Worm (Caenorhabditis elegans) whole organism, L1 larva: ENCODE results near the gene Y17D7C.1.

Experiments used
- C04F5.9 ChIP-seq: sonication (generic microtip); optimal IDR thresholded peaks from 2 replicates; lab custom pipeline; 2016; ENCODE audit warnings: missing genetic modification characterization, missing compliant biosample characterization
- Y116A8C.19 ChIP-seq: sonication (generic microtip); optimal IDR thresholded peaks from 2 replicates; lab custom pipeline; 2016; ENCODE audit warnings: missing compliant biosample characterization, missing genetic modification characterization, borderline replicate concordance
- aha-1 ChIP-seq: fragments of 150-350 bp; optimal IDR thresholded peaks from 2 replicates; lab custom pipeline; 2014; ENCODE audit warnings: missing biosample characterization, missing genetic modification characterization
- ama-1 ChIP-seq: fragments of 150-350 bp; optimal IDR thresholded peaks from 2 replicates; lab custom pipeline; 2014
- ceh-88 ChIP-seq: fragments of 200-800 bp; sonication (Bioruptor generic); IDR thresholded peaks from 2 replicates; pipeline ENCODE4 v1.3.6; 2022; ENCODE audit warnings: missing genetic modification characterization, missing compliant biosample characterization
- ceh-90 ChIP-seq: sonication (generic microtip); optimal IDR thresholded peaks from 2 replicates; lab custom pipeline; 2016; ENCODE audit warnings: missing genetic modification characterization, missing compliant biosample characterization
- ces-1 ChIP-seq: fragments of 150-350 bp; optimal IDR thresholded peaks from 2 replicates; lab custom pipeline; 2014; ENCODE audit warnings: missing biosample characterization, missing genetic modification reagents, missing genetic modification characterization
- dpl-1 ChIP-seq, 3 experiments: fragments of 150-350 bp in 2 of 3; sonication (generic microtip) in 1 of 3; optimal IDR thresholded peaks; 2 replicates each; lab custom pipeline; 2014 to 2017; ENCODE audit warnings: missing biosample characterization in 3 of 3, missing genetic modification characterization in 3 of 3, missing genetic modification reagents in 3 of 3
- dsc-1 ChIP-seq: sonication (generic microtip); optimal IDR thresholded peaks from 2 replicates; lab custom pipeline; 2016; ENCODE audit warnings: mild to moderate bottlenecking, missing genetic modification characterization, missing compliant biosample characterization
- efl-1 ChIP-seq, 4 experiments: fragments of 150-350 bp; optimal IDR thresholded peaks in 3 of 4; peaks in 1 of 4; 1 replicate in 1 of 4; 2 replicates in 3 of 4; lab custom pipeline; 2014; ENCODE audit warnings: missing biosample characterization in 2 of 4, missing genetic modification characterization in 2 of 4, missing genetic modification reagents in 2 of 4
- efl-3 ChIP-seq: fragments of 200-800 bp; sonication (Bioruptor generic); optimal IDR thresholded peaks from 2 replicates; lab custom pipeline; 2018; ENCODE audit warnings: mild to moderate bottlenecking, missing genetic modification characterization, missing compliant biosample characterization
- egl-13 ChIP-seq: sonication (generic microtip); optimal IDR thresholded peaks from 2 replicates; lab custom pipeline; 2016; ENCODE audit warnings: missing genotype, missing genetic modification reagents, missing genetic modification characterization, missing compliant biosample characterization
- elt-2 ChIP-seq: sonication (generic microtip); optimal IDR thresholded peaks from 2 replicates; lab custom pipeline; 2016; ENCODE audit warnings: missing genetic modification characterization, mild to moderate bottlenecking, inconsistent platforms, missing compliant biosample characterization, missing genetic modification reagents
- ets-5 ChIP-seq: fragments of 200-800 bp; sonication (Bioruptor generic); IDR thresholded peaks from 2 replicates; pipeline ENCODE4 v1.3.6; 2022; ENCODE audit warnings: missing genetic modification characterization, missing compliant biosample characterization
- fkh-10 ChIP-seq: sonication (generic microtip); optimal IDR thresholded peaks from 2 replicates; lab custom pipeline; 2017; ENCODE audit warnings: missing biosample characterization, missing genetic modification reagents, missing genetic modification characterization
- fkh-8 ChIP-seq: sonication (generic microtip); optimal IDR thresholded peaks from 2 replicates; lab custom pipeline; 2016; ENCODE audit warnings: mild to moderate bottlenecking, missing genetic modification characterization, missing compliant biosample characterization
- fos-1 ChIP-seq: fragments of 150-350 bp; optimal IDR thresholded peaks from 2 replicates; lab custom pipeline; 2014; ENCODE audit warnings: missing biosample characterization, missing genetic modification characterization
- grh-1 ChIP-seq: fragments of 200-800 bp; sonication (Bioruptor generic); IDR thresholded peaks from 2 replicates; pipeline ENCODE4 v1.3.6; 2022; ENCODE audit warnings: missing genetic modification reagents, missing genetic modification characterization, missing compliant biosample characterization
- hlh-17 ChIP-seq: fragments of 200-800 bp; sonication (Bioruptor generic); optimal IDR thresholded peaks from 2 replicates; lab custom pipeline; 2018; ENCODE audit warnings: missing genetic modification characterization, mild to moderate bottlenecking, missing compliant biosample characterization, moderate library complexity, borderline replicate concordance
- hlh-4 ChIP-seq: sonication (generic microtip); optimal IDR thresholded peaks from 2 replicates; lab custom pipeline; 2016; ENCODE audit warnings: mild to moderate bottlenecking, missing genetic modification characterization, missing compliant biosample characterization
- isw-1 ChIP-seq: fragments of 200-800 bp; sonication (Bioruptor generic); IDR thresholded peaks from 2 replicates; pipeline ENCODE4 v1.3.6; 2022; ENCODE audit warnings: missing genetic modification characterization, missing compliant biosample characterization
- lin-15B ChIP-seq: fragments of 150-350 bp; sonication (generic microtip); optimal IDR thresholded peaks from 3 replicates; lab custom pipeline; 2014; ENCODE audit warnings: missing biosample characterization, missing genetic modification characterization
- lin-35 ChIP-seq, 2 experiments: fragments of 150-350 bp; optimal IDR thresholded peaks; 2 replicates each; lab custom pipeline; 2014; ENCODE audit warnings: missing biosample characterization in 2 of 2, missing genetic modification characterization in 2 of 2, missing genetic modification reagents in 2 of 2
- lin-39 ChIP-seq: fragments of 150-350 bp; optimal IDR thresholded peaks from 2 replicates; lab custom pipeline; 2014; ENCODE audit warnings: missing biosample characterization, missing genetic modification reagents, missing genetic modification characterization
- lsy-2 ChIP-seq, 2 experiments: fragments of 150-350 bp; optimal IDR thresholded peaks; 2 replicates each; lab custom pipeline; 2014; ENCODE audit warnings: missing biosample characterization in 2 of 2, missing genetic modification characterization in 2 of 2
- mdl-1 ChIP-seq, 2 experiments: fragments of 150-350 bp; optimal IDR thresholded peaks; 2 replicates each; lab custom pipeline; 2014 to 2017; ENCODE audit warnings: missing biosample characterization in 2 of 2, missing genetic modification characterization in 2 of 2, inconsistent platforms in 1 of 2
- mef-2 ChIP-seq: fragments of 150-350 bp; optimal IDR thresholded peaks from 2 replicates; lab custom pipeline; 2014; ENCODE audit warnings: missing biosample characterization, missing genetic modification characterization
- nhr-19 ChIP-seq: fragments of 200-800 bp; sonication (Bioruptor generic); conservative IDR thresholded peaks from 2 replicates; pipeline ENCODE4 v1.3.6; 2022; ENCODE audit warnings: missing genetic modification characterization, missing compliant biosample characterization
- nhr-237 ChIP-seq: fragments of 150-350 bp; optimal IDR thresholded peaks from 2 replicates; lab custom pipeline; 2014; ENCODE audit warnings: missing biosample characterization, missing genetic modification characterization
- nhr-28 ChIP-seq: fragments of 150-350 bp; optimal IDR thresholded peaks from 2 replicates; lab custom pipeline; 2014; ENCODE audit warnings: missing biosample characterization, missing genetic modification characterization
- nhr-47 ChIP-seq: sonication (generic microtip); optimal IDR thresholded peaks from 2 replicates; lab custom pipeline; 2016; ENCODE audit warnings: mild to moderate bottlenecking, missing genetic modification characterization, moderate library complexity, missing compliant biosample characterization
- nhr-71 ChIP-seq: sonication (generic microtip); optimal IDR thresholded peaks from 2 replicates; lab custom pipeline; 2016; ENCODE audit warnings: mild to moderate bottlenecking, missing genetic modification characterization, moderate library complexity, missing compliant biosample characterization
- nhr-90 ChIP-seq: sonication (generic microtip); optimal IDR thresholded peaks from 2 replicates; lab custom pipeline; 2016; ENCODE audit warnings: mild to moderate bottlenecking, missing genetic modification characterization, missing compliant biosample characterization; ENCODE audit not compliant: poor library complexity
- pag-3 ChIP-seq: sonication (generic microtip); optimal IDR thresholded peaks from 2 replicates; lab custom pipeline; 2017; ENCODE audit warnings: missing genetic modification characterization, mild to moderate bottlenecking, missing compliant biosample characterization, antibody characterized with exemption, borderline replicate concordance; ENCODE audit not compliant: insufficient read depth
- pqm-1 ChIP-seq: sonication (generic microtip); optimal IDR thresholded peaks from 3 replicates; lab custom pipeline; 2017; ENCODE audit warnings: missing biosample characterization, missing genetic modification characterization
- skn-1 ChIP-seq: fragments of 150-350 bp; optimal IDR thresholded peaks from 2 replicates; lab custom pipeline; 2014; ENCODE audit warnings: missing biosample characterization, missing genetic modification characterization
- snpc-4 ChIP-seq: fragments of 150-350 bp; optimal IDR thresholded peaks from 2 replicates; lab custom pipeline; 2014; ENCODE audit warnings: missing biosample characterization, missing genetic modification characterization
- sup-37 ChIP-seq: fragments of 200-800 bp; sonication (Bioruptor generic); optimal IDR thresholded peaks from 2 replicates; lab custom pipeline; 2018; ENCODE audit warnings: mild to moderate bottlenecking, missing genetic modification characterization, missing compliant biosample characterization
- swsn-7 ChIP-seq: sonication (generic microtip); optimal IDR thresholded peaks from 2 replicates; lab custom pipeline; 2016; ENCODE audit warnings: missing genetic modification characterization, missing compliant biosample characterization
- tbx-2 ChIP-seq: sonication (generic microtip); optimal IDR thresholded peaks from 2 replicates; lab custom pipeline; 2016; ENCODE audit warnings: missing genetic modification characterization, missing compliant biosample characterization
- unc-130 ChIP-seq: fragments of 150-350 bp; optimal IDR thresholded peaks from 2 replicates; lab custom pipeline; 2017; ENCODE audit warnings: missing biosample characterization, missing genetic modification characterization, inconsistent platforms
- unc-86 ChIP-seq: sonication (generic microtip); optimal IDR thresholded peaks from 2 replicates; lab custom pipeline; 2016; ENCODE audit warnings: missing genetic modification characterization, missing compliant biosample characterization
- unc-98 ChIP-seq: fragments of 200-800 bp; sonication (Bioruptor generic); IDR thresholded peaks from 2 replicates; pipeline ENCODE4 v1.3.6; 2022; ENCODE audit warnings: missing genetic modification characterization, missing compliant biosample characterization
- vab-15 ChIP-seq: sonication (generic microtip); optimal IDR thresholded peaks from 2 replicates; lab custom pipeline; 2017; ENCODE audit warnings: missing genotype, mild to moderate bottlenecking, missing genetic modification characterization, missing compliant biosample characterization
- zag-1 ChIP-seq: fragments of 150-350 bp; optimal IDR thresholded peaks from 2 replicates; lab custom pipeline; 2014; ENCODE audit warnings: missing biosample characterization, missing genetic modification characterization
- zip-4 ChIP-seq: fragments of 200-800 bp; sonication (Bioruptor generic); optimal IDR thresholded peaks from 2 replicates; lab custom pipeline; 2018; ENCODE audit warnings: mild to moderate bottlenecking, missing genetic modification characterization, moderate library complexity, missing compliant biosample characterization
- ztf-11 ChIP-seq, 2 experiments: sonication (generic microtip); optimal IDR thresholded peaks; 2 replicates each; lab custom pipeline; 2016 to 2017; ENCODE audit warnings: missing genetic modification characterization in 2 of 2, missing biosample characterization in 1 of 2, missing compliant biosample characterization in 1 of 2
- ztf-4 ChIP-seq: fragments of 150-350 bp; optimal IDR thresholded peaks from 2 replicates; lab custom pipeline; 2014; ENCODE audit warnings: missing biosample characterization, missing genetic modification characterization

The Y17D7C.1 gene

ce11 chrV:18709203-18709860, 3.0 kb downstream of the Y17D7C.1 start, which contains the start of gene Y17D7C.6:
TSS of gene Y17D7C.6 (plus strand) at chrV:18709810.
- TF ChIP-seq dsc-1 (tag; lab: Kevin White, UChicago): no peak
- no peak for TF ChIP-seq ztf-11 (tag; optimal IDR thresholded peaks at IDR 0.05; lab: Kevin White, UChicago)
- TF ChIP-seq Y116A8C.19 (tag; lab: Kevin White, UChicago): no peak
- no peak for TF ChIP-seq fkh-8
- TF ChIP-seq lin-39 (tag; lab: Kevin White, UChicago): no peak
- TF ChIP-seq zip-4 (GFP tag; lab: Kevin White, UChicago): no peak
- TF ChIP-seq grh-1: no peak
- no peak for TF ChIP-seq mdl-1 (tag; optimal IDR thresholded peaks at IDR 0.05; lab: Kevin White, UChicago)
- no peak for TF ChIP-seq ztf-4 (tag; lab: Kevin White, UChicago)
- TF ChIP-seq aha-1 (tag; lab: Kevin White, UChicago): no peak
- no peak for TF ChIP-seq lsy-2 (tag; optimal IDR thresholded peaks at IDR 0.05; lab: Kevin White, UChicago)
- no peak for TF ChIP-seq egl-13 (tag; lab: Kevin White, UChicago)
- no peak for TF ChIP-seq pqm-1 (tag; lab: Kevin White, UChicago)
- TF ChIP-seq swsn-7 (tag; lab: Kevin White, UChicago): no peak
- TF ChIP-seq ceh-88: no peak

DNA sequence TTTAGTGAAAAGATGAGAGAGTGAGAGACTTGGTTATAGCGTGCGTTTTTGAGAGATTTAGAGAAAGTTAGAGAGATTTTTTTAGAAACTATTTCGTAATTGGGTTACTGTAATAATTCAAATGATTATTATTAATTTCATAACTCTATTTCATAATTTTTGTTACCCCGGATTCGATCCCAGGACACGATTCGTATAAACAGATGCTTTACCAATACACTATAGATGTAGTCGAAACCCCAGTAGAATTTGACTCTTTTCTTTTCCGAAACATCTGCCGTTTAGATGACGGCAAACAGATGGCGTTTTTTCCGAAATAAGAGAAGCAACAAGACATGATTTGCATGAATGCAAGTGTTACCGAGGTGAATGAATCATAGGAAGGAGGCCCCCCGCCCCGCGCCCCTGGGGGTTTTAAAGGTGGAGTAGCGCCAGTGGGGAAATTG, 3.7 kb downstream of the Y17D7C.1 start:
- TF ChIP-seq nhr-47 (tag; lab: Kevin White, UChicago): peak; percentile 90
- TF ChIP-seq dpl-1 (GFP tag; optimal IDR thresholded peaks at IDR 0.05; lab: Kevin White, UChicago): no peak
- TF ChIP-seq efl-3: no peak
- TF ChIP-seq sup-37 (GFP tag; lab: Kevin White, UChicago): no peak
- TF ChIP-seq mef-2 (tag; lab: Kevin White, UChicago): no peak
- no peak for TF ChIP-seq ama-1 (lab: Kevin White, UChicago)
- peak; percentile 87 to 97 for TF ChIP-seq lsy-2 (tag; optimal IDR thresholded peaks at IDR 0.05; lab: Kevin White, UChicago)
- no peak for TF ChIP-seq pqm-1 (tag; lab: Kevin White, UChicago)
- no peak for TF ChIP-seq nhr-28 (tag; lab: Kevin White, UChicago)
- no peak for TF ChIP-seq fkh-10 (GFP tag; lab: Kevin White, UChicago)
- peak; percentile 36 for TF ChIP-seq snpc-4 (tag; lab: Kevin White, UChicago)
- no peak for TF ChIP-seq aha-1 (tag; lab: Kevin White, UChicago)
- TF ChIP-seq skn-1 (tag; lab: Kevin White, UChicago): peak; percentile 55
- TF ChIP-seq ztf-4 (tag; lab: Kevin White, UChicago): no peak
- no peak for TF ChIP-seq unc-130 (tag; lab: Kevin White, UChicago)
- no peak for TF ChIP-seq fkh-8
- no peak for TF ChIP-seq unc-98 (GFP tag; lab: Robert Waterston, UW)
- peak; percentile 56 for TF ChIP-seq tbx-2 (tag; lab: Kevin White, UChicago)
- no peak for TF ChIP-seq zag-1 (tag; lab: Kevin White, UChicago)
- TF ChIP-seq C04F5.9 (tag; lab: Kevin White, UChicago): no peak
- peak in 1 of 2 experiments; percentile 15 for TF ChIP-seq lin-35 (GFP tag; optimal IDR thresholded peaks at IDR 0.05; lab: Kevin White, UChicago)
- peak; percentile 57 for TF ChIP-seq lin-39 (tag; lab: Kevin White, UChicago)
- peak in 1 of 2 experiments; percentile 81 for TF ChIP-seq ztf-11 (tag; optimal IDR thresholded peaks at IDR 0.05; lab: Kevin White, UChicago)
- no peak for TF ChIP-seq ces-1 (GFP tag; lab: Kevin White, UChicago)
- no peak for TF ChIP-seq pag-3
- no peak for TF ChIP-seq elt-2
- TF ChIP-seq nhr-237: no peak
- TF ChIP-seq ceh-88: no peak
- TF ChIP-seq ceh-90 (tag; lab: Kevin White, UChicago): no peak
- no peak for TF ChIP-seq ets-5 (GFP tag; lab: Robert Waterston, UW)
- no peak for TF ChIP-seq lin-15B (tag; lab: Kevin White, UChicago)
- TF ChIP-seq isw-1 (GFP tag; lab: Robert Waterston, UW): no peak
- TF ChIP-seq dsc-1 (tag; lab: Kevin White, UChicago): peak; percentile 74
- TF ChIP-seq nhr-90: peak; percentile 47
- no peak for TF ChIP-seq hlh-17 (GFP tag; lab: Kevin White, UChicago)
- no peak for TF ChIP-seq efl-1 (optimal IDR thresholded peaks at IDR 0.05; lab: Kevin White, UChicago)
- TF ChIP-seq efl-1 (GFP tag; optimal IDR thresholded peaks at IDR 0.05 in 1 of 2; lab: Kevin White, UChicago): peak in 1 of 2 experiments; percentile 91
- peak; percentile 5 for TF ChIP-seq unc-86 (tag; lab: Kevin White, UChicago)
- no peak for TF ChIP-seq nhr-71
- TF ChIP-seq nhr-19 (GFP tag; lab: Robert Waterston, UW): peak; percentile 65
- no peak for TF ChIP-seq fos-1 (tag; lab: Kevin White, UChicago)
- peak; percentile 42 for TF ChIP-seq hlh-4 (tag; lab: Kevin White, UChicago)
- TF ChIP-seq vab-15 (tag; lab: Kevin White, UChicago): no peak
